Worm (Caenorhabditis elegans): ENCODE measurements around the gene unc-41.
"Not testable (repeated sequence)": the region's sequence is repeated elsewhere in the genome, so short reads cannot be mapped to it uniquely, and the experiment has no call there.

DNA sequence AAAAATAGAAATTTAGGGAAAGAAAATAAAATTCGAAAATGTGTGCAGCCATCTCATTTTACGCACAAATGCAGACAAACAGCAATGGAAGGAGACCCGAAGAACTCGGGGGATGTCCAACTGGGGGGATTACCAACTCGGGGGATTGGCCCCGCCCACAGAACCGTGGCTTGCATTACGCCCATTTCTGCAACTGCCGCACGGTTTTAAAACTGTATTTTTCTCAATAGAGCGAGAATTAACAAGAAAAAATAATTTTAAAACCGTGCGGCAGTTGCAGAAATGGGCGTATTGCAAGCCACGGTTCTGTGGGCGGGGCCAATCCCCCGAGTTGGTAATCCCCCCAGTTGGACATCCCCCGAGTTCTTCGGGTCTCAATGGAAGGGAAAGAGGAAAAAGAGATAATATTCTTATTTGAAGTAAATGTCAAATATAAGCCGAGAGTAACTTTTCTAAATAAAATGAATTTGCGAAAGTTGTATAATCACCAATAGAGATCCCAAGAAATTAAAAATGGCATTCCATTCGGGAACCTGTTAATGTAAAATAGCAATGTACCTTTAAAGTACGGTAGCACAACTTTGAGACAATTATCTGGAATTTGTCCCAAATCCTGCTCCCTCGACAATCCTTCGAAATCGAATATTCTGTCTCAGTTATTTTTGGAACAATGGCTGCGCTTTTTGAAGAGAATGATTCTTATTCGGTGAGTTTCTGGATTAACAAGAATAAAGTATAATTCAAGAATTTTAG, 4.9 kb upstream of the unc-41 start, which contains the start of the genes ruvb-1 and tofu-1:
- not testable (repeated sequence) for TF ChIP-seq sptf-2 (GFP tag; optimal IDR thresholded peaks at IDR 0.05); gei-17 (GFP tag; optimal IDR thresholded peaks at IDR 0.05); ama-1 (optimal IDR thresholded peaks at IDR 0.05); ama-1 (GFP tag; optimal IDR thresholded peaks at IDR 0.05); Y53F4B.3 (GFP tag; IDR thresholded peaks at IDR 0.05); akir-1 (GFP tag; optimal IDR thresholded peaks at IDR 0.05); unc-62 (GFP tag; optimal IDR thresholded peaks at IDR 0.05)
- TF ChIP-seq lin-26 (GFP tag; IDR thresholded peaks at IDR 0.05) (peak; percentile 33; the same call in 1 of the 2 replicates), unc-130 (GFP tag; optimal IDR thresholded peaks at IDR 0.05) (peak; percentile 4), ztf-26 (tag; optimal IDR thresholded peaks at IDR 0.05) (peak; percentile 58), K12H6.12 (tag; optimal IDR thresholded peaks at IDR 0.05) (peak; percentile 14)

Measured in whole organism, young adult.